Worm (Caenorhabditis elegans): ENCODE results near the gene cTel55X.1.

ce11 chrX:17672256-17672655 is 42.5 kb upstream of the cTel55X.1 start:
- no peak for TF ChIP-seq ceh-27 (GFP tag; optimal IDR thresholded peaks at IDR 0.05)
- no peak for TF ChIP-seq nhr-80 (tag; optimal IDR thresholded peaks at IDR 0.05)
- no peak for TF ChIP-seq efl-1 (GFP tag; optimal IDR thresholded peaks at IDR 0.05)

Measured in whole organism, young adult.